Fruit fly (Drosophila melanogaster): Measurements from ENCODE around the gene Trim9.

Gene Trim9

DNA sequence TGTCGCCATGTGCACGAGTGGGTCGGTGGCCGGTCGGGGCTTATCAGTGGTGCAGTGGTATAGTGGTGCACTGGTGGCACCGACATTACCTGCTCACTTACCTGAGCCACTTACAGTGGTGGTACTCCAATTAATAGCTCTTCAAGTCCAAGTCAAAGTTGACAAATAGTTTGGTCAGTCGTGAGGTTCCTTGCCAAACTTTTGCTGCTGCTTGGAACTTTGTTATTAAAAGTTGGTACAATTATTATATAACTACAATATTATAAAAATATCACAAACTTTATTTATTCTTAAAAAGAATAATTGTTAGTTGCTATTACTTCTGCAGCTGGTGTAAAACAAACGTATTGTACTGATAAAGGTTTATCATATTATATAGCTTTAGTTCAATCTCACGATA, 691 bp upstream of the Trim9 start:
- TF ChIP-seq CG17801 (GFP tag; optimal IDR thresholded peaks at IDR 0.05; ENCODE audit: partially characterized antibody), result no peak

- no peak for TF ChIP-seq CG17801 (GFP tag; optimal IDR thresholded peaks at IDR 0.05; ENCODE audit: partially characterized antibody)
Observed at dm6 chr2L:10548814-10549423, 4.2 kb downstream of the Trim9 start.

- no peak for TF ChIP-seq CG17801 (GFP tag; optimal IDR thresholded peaks at IDR 0.05; ENCODE audit: partially characterized antibody)
Observed at dm6 chr2L:10552807-10553206, 8.1 kb downstream of the Trim9 start.

DNA sequence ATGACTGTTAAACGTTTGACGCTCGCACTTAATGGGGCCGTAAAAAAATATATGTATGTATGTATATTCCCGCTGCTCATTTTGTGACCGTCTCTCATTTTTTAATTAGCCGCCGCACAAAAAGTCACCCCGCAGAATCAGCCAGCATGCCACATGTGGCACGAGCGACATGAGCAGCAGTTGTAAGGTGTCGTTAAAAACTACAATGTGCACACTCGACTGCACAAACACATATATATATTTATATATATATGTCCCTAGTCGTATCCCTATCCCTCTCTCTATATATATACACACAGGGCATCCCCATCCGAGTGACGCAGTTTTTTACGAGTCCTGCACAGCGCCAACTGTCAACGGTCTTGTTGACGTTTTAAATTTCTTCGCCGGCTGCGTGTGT, 9.0 kb downstream of the Trim9 start:
- TF ChIP-seq CG17801 (GFP tag; optimal IDR thresholded peaks at IDR 0.05; ENCODE audit: partially characterized antibody), result no peak

DNA sequence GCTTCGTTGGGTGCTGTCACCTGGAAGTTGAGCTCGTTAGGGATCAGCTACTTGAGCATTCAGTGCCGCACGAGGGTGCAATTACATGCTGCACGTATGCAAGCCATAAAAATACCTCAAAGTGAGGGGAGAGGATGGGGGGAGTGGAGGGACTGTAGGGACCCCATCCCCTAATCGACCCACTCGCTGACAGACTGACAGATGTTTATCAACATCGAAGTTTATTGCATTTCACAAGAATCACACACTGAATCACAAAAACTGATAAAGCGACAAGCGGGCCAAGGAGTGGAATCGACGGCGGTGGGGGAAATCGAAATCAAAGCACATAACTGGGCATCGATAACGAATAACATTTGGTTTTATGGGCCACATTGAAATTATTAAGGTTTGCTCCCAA, 10.0 kb downstream of the Trim9 start:
- no peak for TF ChIP-seq CG17801 (GFP tag; optimal IDR thresholded peaks at IDR 0.05; ENCODE audit: partially characterized antibody)

dm6 chr2L:10555269-10555668, 10.6 kb downstream of the Trim9 start:
- TF ChIP-seq CG17801 (GFP tag; optimal IDR thresholded peaks at IDR 0.05; ENCODE audit: partially characterized antibody), result no peak

DNA sequence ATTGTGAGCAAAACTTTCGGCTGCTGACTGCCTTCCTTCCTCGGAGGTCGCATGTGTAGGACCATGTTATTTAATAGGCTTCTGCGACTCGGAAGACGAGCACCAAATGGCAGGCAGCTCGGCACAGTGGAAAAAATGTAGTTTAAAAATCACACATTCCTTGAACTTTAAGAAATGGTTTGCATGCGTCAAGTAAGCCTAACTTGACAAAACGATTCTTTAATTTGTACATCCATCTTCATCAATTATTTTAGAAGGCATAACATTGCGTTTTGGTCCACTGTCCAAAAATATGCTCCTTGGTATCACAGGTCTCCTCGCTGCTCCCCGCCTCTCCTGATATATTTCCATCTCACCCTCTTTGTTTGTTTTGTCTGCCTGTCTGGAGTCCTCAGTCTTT, 21.0 kb downstream of the Trim9 start:
- no peak for TF ChIP-seq CG17801 (GFP tag; optimal IDR thresholded peaks at IDR 0.05; ENCODE audit: partially characterized antibody)

dm6 chr2L:10566955-10567354, 22.3 kb downstream of the Trim9 start, which contains the start of gene CG6138:
Gene CG6138 (plus strand): TSS chr2L:10567255.
- TF ChIP-seq CG17801 (GFP tag; optimal IDR thresholded peaks at IDR 0.05; ENCODE audit: partially characterized antibody), result no peak

dm6 chr2L:10577692-10578091, 33.0 kb downstream of the Trim9 start, which contains the start of gene w-cup:
Gene w-cup (minus strand): TSS chr2L:10577792.
- TF ChIP-seq CG17801 (GFP tag; optimal IDR thresholded peaks at IDR 0.05; ENCODE audit: partially characterized antibody), result no peak

DNA sequence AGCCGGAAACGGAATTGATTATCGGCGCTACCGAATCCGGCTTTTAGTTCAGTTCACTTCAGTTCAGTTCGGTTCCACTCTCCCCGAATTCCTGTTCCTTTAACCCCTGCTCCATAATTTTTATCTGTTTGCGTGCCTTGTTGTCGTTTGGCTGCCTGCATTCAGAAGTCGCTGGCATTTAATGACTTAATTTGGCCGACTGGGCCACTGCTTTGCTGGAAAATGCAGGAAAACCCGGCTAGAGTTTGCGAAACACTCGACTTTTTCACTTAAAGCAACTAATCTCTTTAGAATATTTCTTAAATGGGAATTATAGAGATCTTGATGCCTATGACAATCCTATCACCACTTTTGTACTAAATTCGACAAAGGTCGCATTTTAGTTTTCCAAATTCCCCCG, 34.8 kb downstream of the Trim9 start, which contains the start of gene CG34160:
CG34160 (plus strand) TSS at position 301 of the 400 bp plus-strand sequence.
- TF ChIP-seq CG17801 (GFP tag; optimal IDR thresholded peaks at IDR 0.05; ENCODE audit: partially characterized antibody), result no peak

- TF ChIP-seq CG17801 (GFP tag; optimal IDR thresholded peaks at IDR 0.05; ENCODE audit: partially characterized antibody), result no peak
Observed at dm6 chr2L:10581602-10582001, 36.9 kb downstream of the Trim9 start, which contains the start of gene CG34161. Gene CG34161 (minus strand): TSS chr2L:10581702.

- TF ChIP-seq CG17801 (GFP tag; optimal IDR thresholded peaks at IDR 0.05; ENCODE audit: partially characterized antibody), result no peak
Observed at dm6 chr2L:10603604-10604003, 58.9 kb downstream of the Trim9 start.

DNA sequence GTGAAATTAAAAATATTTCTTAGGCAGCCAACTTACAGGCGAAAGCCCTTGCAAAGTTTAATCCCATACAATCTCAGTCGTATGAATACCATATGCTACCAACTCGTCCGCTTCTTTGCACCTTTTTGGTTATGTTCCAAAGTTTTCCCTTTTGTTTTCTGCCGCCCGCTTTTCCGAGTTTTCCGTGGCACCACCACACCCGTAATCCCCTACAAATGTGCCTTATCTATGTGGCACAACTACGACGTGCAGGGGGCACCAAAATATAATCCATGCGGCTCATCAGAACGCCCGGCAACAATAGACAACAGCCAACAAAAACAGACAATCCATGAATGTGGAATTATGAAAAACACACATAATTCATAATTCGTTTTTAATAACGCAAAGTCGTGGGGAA, 63.0 kb downstream of the Trim9 start:
- TF ChIP-seq CG17801 (GFP tag; optimal IDR thresholded peaks at IDR 0.05; ENCODE audit: partially characterized antibody), result no peak

DNA sequence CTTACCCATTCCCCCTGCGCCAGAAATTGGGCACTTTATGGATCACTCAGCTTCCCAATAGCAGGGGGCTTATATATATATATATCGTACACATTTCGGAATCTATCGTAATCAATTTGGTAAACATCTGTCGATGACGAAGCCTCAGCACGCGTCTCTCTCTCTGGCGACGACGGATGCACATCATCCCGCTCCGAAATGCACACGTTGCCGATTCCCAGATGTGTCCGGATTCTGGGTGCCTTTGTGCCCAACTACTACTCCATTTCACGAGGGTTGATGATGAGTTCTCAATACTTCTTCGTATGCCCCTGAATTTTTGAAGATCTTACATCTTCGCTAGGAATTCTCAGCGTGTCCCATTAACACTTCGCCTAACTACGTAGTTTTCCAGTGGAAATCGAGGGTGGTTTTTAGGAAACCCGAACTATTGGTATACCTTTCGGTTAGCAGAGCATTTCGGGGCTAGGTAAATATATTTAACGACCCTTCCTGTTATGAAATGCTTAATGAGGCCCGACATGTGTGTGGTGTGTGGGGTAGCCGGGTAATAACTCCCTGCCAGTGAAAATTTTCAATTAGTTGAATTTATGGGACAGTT, 64.1 kb downstream of the Trim9 start:
- TF ChIP-seq CG17801 (GFP tag; optimal IDR thresholded peaks at IDR 0.05; ENCODE audit: partially characterized antibody), result no peak

dm6 chr2L:10613104-10613503, 68.4 kb downstream of the Trim9 start:
- TF ChIP-seq CG17801 (GFP tag; optimal IDR thresholded peaks at IDR 0.05; ENCODE audit: partially characterized antibody), result no peak

DNA sequence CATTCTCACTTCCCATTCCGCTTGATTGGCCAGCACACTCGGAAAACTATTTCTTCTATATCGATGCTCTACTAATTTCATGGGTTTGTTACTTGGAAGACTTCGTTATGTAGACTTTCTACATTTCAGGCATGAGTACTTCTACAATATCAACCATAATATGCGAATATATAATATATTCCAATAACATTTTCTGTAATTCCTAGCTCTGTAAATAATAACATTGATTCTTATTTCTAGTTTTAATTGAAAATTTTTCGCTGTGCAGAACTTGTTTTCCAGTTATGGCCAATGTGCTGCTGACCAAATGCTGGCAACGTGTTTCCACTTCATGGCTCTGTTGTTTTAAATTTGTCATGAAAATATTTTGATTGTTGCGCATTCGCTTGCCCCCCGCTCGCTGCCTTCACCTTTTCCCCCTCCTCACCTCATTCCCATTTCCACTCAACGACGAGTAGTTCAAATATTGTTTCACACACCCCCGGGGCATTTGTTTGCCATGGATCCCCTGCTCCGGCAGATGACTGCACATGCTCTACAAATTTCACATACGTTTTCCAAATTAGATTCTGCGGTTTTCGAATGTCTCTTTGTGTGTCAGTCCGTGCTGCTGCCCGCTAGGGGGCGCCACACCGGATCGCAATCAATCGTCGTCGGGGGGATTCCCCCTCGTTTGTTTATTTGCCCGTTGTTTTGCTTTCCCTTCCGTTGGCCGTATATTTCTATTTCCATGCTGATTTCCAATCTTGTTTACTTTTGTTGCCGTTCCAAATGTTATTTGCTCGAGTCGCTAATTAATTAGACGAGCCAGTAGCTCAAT, 70.2 kb downstream of the Trim9 start:
- TF ChIP-seq CG17801 (GFP tag; optimal IDR thresholded peaks at IDR 0.05; ENCODE audit: partially characterized antibody), result no peak

Data from ovary, adult (tissue).